Fruit fly (Drosophila melanogaster) whole organism, embryonic: Measurements from ENCODE around the gene mmd.

Source experiments
- ATbp ChIP-seq: fragments of 200-800 bp; sonication (Bioruptor generic); optimal IDR thresholded peaks from 2 replicates; lab custom pipeline; 2017; ENCODE audit warnings: missing biosample characterization, mild to moderate bottlenecking, missing genetic modification characterization, missing genetic modification reagents
- BEAF-32 ChIP-seq: fragments of 200-800 bp; sonication (Bioruptor generic); optimal IDR thresholded peaks from 3 replicates; lab custom pipeline; 2017; ENCODE audit warnings: missing biosample characterization, missing genetic modification characterization, mild to moderate bottlenecking, moderate library complexity, missing genetic modification reagents
- C15 ChIP-seq: fragments of 200-800 bp; sonication (Bioruptor generic); IDR thresholded peaks from 3 replicates; pipeline ENCODE4 v1.3.6; 2022; ENCODE audit warnings: missing biosample characterization, missing genetic modification characterization
- CG10209 ChIP-seq: fragments of 200-800 bp; sonication (Bioruptor generic); optimal IDR thresholded peaks from 3 replicates; lab custom pipeline; 2017; ENCODE audit warnings: missing biosample characterization, mild to moderate bottlenecking, missing genetic modification characterization, missing genetic modification reagents
- CG10321 ChIP-seq: fragments of 200-800 bp; sonication (Bioruptor generic); IDR thresholded peaks from 2 replicates; pipeline ENCODE4 v1.3.6; 2022; ENCODE audit warnings: missing biosample characterization, missing genetic modification characterization
- CG10979 ChIP-seq: fragments of 200-800 bp; sonication (Bioruptor generic); optimal IDR thresholded peaks from 2 replicates; lab custom pipeline; 2018; ENCODE audit warnings: missing biosample characterization, mild to moderate bottlenecking, missing genetic modification characterization, moderate library complexity
- CG11456 ChIP-seq: fragments of 200-800 bp; sonication (Bioruptor generic); IDR thresholded peaks from 3 replicates; pipeline ENCODE4 v1.3.6; 2022; ENCODE audit warnings: missing biosample characterization, missing genetic modification characterization
- CG12769 ChIP-seq: fragments of 200-800 bp; sonication (Bioruptor generic); optimal IDR thresholded peaks from 2 replicates; lab custom pipeline; 2019; ENCODE audit warnings: missing biosample characterization, mild to moderate bottlenecking, missing genetic modification characterization, moderate library complexity
- CG12942 ChIP-seq: fragments of 200-800 bp; sonication (Bioruptor generic); optimal IDR thresholded peaks from 3 replicates; lab custom pipeline; 2016; ENCODE audit warnings: missing biosample characterization, missing genetic modification characterization
- CG14667 ChIP-seq: fragments of 200-800 bp; sonication (Bioruptor generic); IDR thresholded peaks from 2 replicates; pipeline ENCODE4 v1.3.6; 2022; ENCODE audit warnings: missing biosample characterization, missing genetic modification characterization
- CG14710 ChIP-seq: fragments of 200-800 bp; sonication (Bioruptor generic); optimal IDR thresholded peaks from 3 replicates; lab custom pipeline; 2019; ENCODE audit warnings: missing biosample characterization, mild to moderate bottlenecking, missing genetic modification characterization, moderate library complexity
- CG17359 ChIP-seq: fragments of 200-800 bp; sonication (Bioruptor generic); optimal IDR thresholded peaks from 3 replicates; lab custom pipeline; 2018; ENCODE audit warnings: missing biosample characterization, mild to moderate bottlenecking, missing genetic modification characterization, moderate library complexity
- CG17361 ChIP-seq: fragments of 200-800 bp; sonication (Bioruptor generic); IDR thresholded peaks from 3 replicates; pipeline ENCODE4 v1.3.6; 2022; ENCODE audit warnings: missing biosample characterization, missing genetic modification characterization
- CG17802 ChIP-seq: fragments of 200-800 bp; sonication (Bioruptor generic); optimal IDR thresholded peaks from 2 replicates; lab custom pipeline; 2018; ENCODE audit warnings: missing biosample characterization, mild to moderate bottlenecking, missing genetic modification characterization, moderate library complexity
- CG18619 ChIP-seq: fragments of 200-800 bp; sonication (Bioruptor generic); optimal IDR thresholded peaks from 3 replicates; lab custom pipeline; 2017; ENCODE audit warnings: missing biosample characterization, mild to moderate bottlenecking, missing genetic modification characterization
- CG2199 ChIP-seq: fragments of 200-800 bp; sonication (Bioruptor generic); IDR thresholded peaks from 3 replicates; pipeline ENCODE4 v1.3.6; 2022; ENCODE audit warnings: missing biosample characterization, missing genetic modification characterization
- CG2712 ChIP-seq: fragments of 200-800 bp; optimal IDR thresholded peaks from 3 replicates; lab custom pipeline; 2019; ENCODE audit warnings: missing biosample characterization, mild to moderate bottlenecking, missing genetic modification characterization, moderate library complexity
- CG3065 ChIP-seq: fragments of 200-800 bp; sonication (Bioruptor generic); optimal IDR thresholded peaks from 2 replicates; lab custom pipeline; 2016; ENCODE audit warnings: missing biosample characterization, missing genetic modification characterization
- CG3847 ChIP-seq: fragments of 200-800 bp; sonication (Bioruptor generic); IDR thresholded peaks from 2 replicates; pipeline ENCODE4 v1.3.6; 2022; ENCODE audit warnings: missing biosample characterization, missing genetic modification characterization
- CG5180 ChIP-seq: fragments of 200-800 bp; sonication (Bioruptor generic); optimal IDR thresholded peaks from 3 replicates; lab custom pipeline; 2017; ENCODE audit warnings: missing biosample characterization, missing genetic modification characterization, mild to moderate bottlenecking, moderate library complexity, missing genetic modification reagents
- CG6683 ChIP-seq: fragments of 200-800 bp; sonication (Bioruptor generic); optimal IDR thresholded peaks from 2 replicates; lab custom pipeline; 2017; ENCODE audit warnings: missing biosample characterization, mild to moderate bottlenecking, missing genetic modification characterization, missing genetic modification reagents
- CG8089 ChIP-seq: fragments of 200-800 bp; sonication (Bioruptor generic); optimal IDR thresholded peaks from 3 replicates; lab custom pipeline; 2016; ENCODE audit warnings: missing biosample characterization, missing genetic modification characterization
- CG9797 ChIP-seq: fragments of 200-800 bp; sonication (Bioruptor generic); optimal IDR thresholded peaks from 3 replicates; lab custom pipeline; 2018; ENCODE audit warnings: missing biosample characterization, mild to moderate bottlenecking, missing genetic modification characterization
- Dip3 ChIP-seq: fragments of 200-800 bp; sonication (Bioruptor generic); optimal IDR thresholded peaks from 3 replicates; lab custom pipeline; 2016; ENCODE audit warnings: missing biosample characterization, missing genetic modification characterization
- Dll ChIP-seq: fragments of 200-800 bp; sonication (Bioruptor generic); IDR thresholded peaks from 4 replicates; pipeline ENCODE4 v1.3.6; 2022; ENCODE audit warnings: missing biosample characterization, missing genetic modification characterization; ENCODE audit not compliant: partially characterized antibody
- HmgZ ChIP-seq: fragments of 200-800 bp; sonication (Bioruptor generic); optimal IDR thresholded peaks from 2 replicates; lab custom pipeline; 2018; ENCODE audit warnings: missing biosample characterization, mild to moderate bottlenecking, missing genetic modification characterization
- Mad ChIP-seq: fragments of 200-800 bp; sonication (Bioruptor generic); optimal IDR thresholded peaks from 2 replicates; lab custom pipeline; 2016; ENCODE audit warnings: missing biosample characterization, missing genetic modification characterization
- Max ChIP-seq: fragments of 200-800 bp; sonication (Bioruptor generic); optimal IDR thresholded peaks from 2 replicates; lab custom pipeline; 2016; ENCODE audit warnings: missing biosample characterization, mild to moderate bottlenecking, missing genetic modification characterization
- NC2α ChIP-seq: fragments of 200-800 bp; sonication (Bioruptor generic); optimal IDR thresholded peaks from 2 replicates; lab custom pipeline; 2016; ENCODE audit warnings: missing biosample characterization, missing genetic modification characterization
- Sin3A ChIP-seq: fragments of >200 bp; optimal IDR thresholded peaks from 2 replicates; lab custom pipeline; 2018
- Sox102F ChIP-seq: fragments of 200-800 bp; sonication (Bioruptor generic); optimal IDR thresholded peaks from 2 replicates; lab custom pipeline; 2018; ENCODE audit warnings: missing biosample characterization, mild to moderate bottlenecking, missing genetic modification characterization, moderate library complexity
- aop ChIP-seq: fragments of 200-800 bp; sonication (Bioruptor generic); IDR thresholded peaks from 2 replicates; pipeline ENCODE4 v1.3.6; 2022; ENCODE audit warnings: missing biosample characterization, missing genetic modification characterization
- ato ChIP-seq: fragments of 200-800 bp; sonication (Bioruptor generic); IDR thresholded peaks from 2 replicates; pipeline ENCODE4 v1.3.6; 2022; ENCODE audit warnings: missing biosample characterization, missing genetic modification characterization; ENCODE audit not compliant: partially characterized antibody
- cato ChIP-seq: fragments of 200-800 bp; sonication (Bioruptor generic); optimal IDR thresholded peaks from 2 replicates; lab custom pipeline; 2016; ENCODE audit warnings: missing biosample characterization, missing genetic modification characterization, borderline replicate concordance
- chn ChIP-seq: fragments of 200-800 bp; sonication (Bioruptor generic); optimal IDR thresholded peaks from 2 replicates; lab custom pipeline; 2016; ENCODE audit warnings: missing biosample characterization, missing genetic modification characterization
- emc ChIP-seq: fragments of 200-800 bp; sonication (Bioruptor generic); optimal IDR thresholded peaks from 2 replicates; lab custom pipeline; 2016; ENCODE audit warnings: missing biosample characterization, missing genetic modification characterization
- fu2 ChIP-seq: fragments of 200-800 bp; sonication (Bioruptor generic); optimal IDR thresholded peaks from 2 replicates; lab custom pipeline; 2016; ENCODE audit warnings: missing biosample characterization, missing genetic modification characterization
- gcm2 ChIP-seq: fragments of 200-800 bp; sonication (Bioruptor generic); optimal IDR thresholded peaks from 2 replicates; lab custom pipeline; 2016; ENCODE audit warnings: missing biosample characterization, missing genetic modification characterization
- lola ChIP-seq, 3 experiments: fragments of >200 bp in 2 of 3; fragments of 200-800 bp in 1 of 3; sonication (Bioruptor generic) in 1 of 3; optimal IDR thresholded peaks; 2 replicates each; lab custom pipeline; 2017 to 2019; ENCODE audit warnings: missing biosample characterization in 3 of 3, missing genetic modification characterization in 3 of 3, mild to moderate bottlenecking in 1 of 3, moderate library complexity in 1 of 3
- lov ChIP-seq, 2 experiments: fragments of 200-800 bp in 1 of 2; fragments of >200 bp in 1 of 2; sonication (Bioruptor generic) in 1 of 2; IDR thresholded peaks in 1 of 2; optimal IDR thresholded peaks in 1 of 2; 2 replicates in 1 of 2; 3 replicates in 1 of 2; pipeline versions ENCODE4 v1.3.6 to Lab custom; 2017 to 2022; ENCODE audit warnings: missing biosample characterization in 1 of 2, missing genetic modification characterization in 1 of 2
- odd ChIP-seq: fragments of 200-800 bp; sonication (Bioruptor generic); optimal IDR thresholded peaks from 2 replicates; lab custom pipeline; 2017; ENCODE audit warnings: missing biosample characterization, mild to moderate bottlenecking, missing genetic modification characterization
- pzg ChIP-seq: fragments of 200-800 bp; sonication (Bioruptor generic); optimal IDR thresholded peaks from 3 replicates; lab custom pipeline; 2018; ENCODE audit warnings: missing biosample characterization, mild to moderate bottlenecking, missing genetic modification characterization, moderate library complexity
- sc ChIP-seq, 3 experiments: fragments of >200 bp in 2 of 3; fragments of 200-800 bp in 1 of 3; sonication (Bioruptor generic) in 1 of 3; optimal IDR thresholded peaks; 2 replicates in 2 of 3; 3 replicates in 1 of 3; lab custom pipeline; 2017; ENCODE audit warnings: mild to moderate bottlenecking in 1 of 3, missing biosample characterization in 1 of 3, missing genetic modification characterization in 1 of 3, missing genetic modification reagents in 1 of 3
- sim ChIP-seq: fragments of 200-800 bp; sonication (Bioruptor generic); IDR thresholded peaks from 2 replicates; pipeline ENCODE4 v1.3.6; 2022; ENCODE audit warnings: missing biosample characterization, missing genetic modification characterization
- sob ChIP-seq: fragments of 200-800 bp; sonication (Bioruptor generic); IDR thresholded peaks from 2 replicates; pipeline ENCODE4 v1.3.6; 2022; ENCODE audit warnings: missing biosample characterization, missing genetic modification characterization
- sqz ChIP-seq: fragments of 200-800 bp; sonication (Bioruptor generic); optimal IDR thresholded peaks from 3 replicates; lab custom pipeline; 2018; ENCODE audit warnings: missing biosample characterization, mild to moderate bottlenecking, missing genetic modification characterization
- unpg ChIP-seq: fragments of 200-800 bp; sonication (Bioruptor generic); optimal IDR thresholded peaks from 3 replicates; lab custom pipeline; 2018; ENCODE audit warnings: missing biosample characterization, mild to moderate bottlenecking, missing genetic modification characterization, moderate library complexity
- usp ChIP-seq: fragments of >200 bp; optimal IDR thresholded peaks from 2 replicates; lab custom pipeline; 2017; ENCODE audit warnings: missing biosample characterization, missing genetic modification characterization
- zen2 ChIP-seq: fragments of 200-800 bp; sonication (Bioruptor generic); IDR thresholded peaks from 3 replicates; pipeline ENCODE4 v1.3.6; 2022; ENCODE audit warnings: missing biosample characterization, missing genetic modification characterization; ENCODE audit not compliant: partially characterized antibody

The mmd gene

DNA sequence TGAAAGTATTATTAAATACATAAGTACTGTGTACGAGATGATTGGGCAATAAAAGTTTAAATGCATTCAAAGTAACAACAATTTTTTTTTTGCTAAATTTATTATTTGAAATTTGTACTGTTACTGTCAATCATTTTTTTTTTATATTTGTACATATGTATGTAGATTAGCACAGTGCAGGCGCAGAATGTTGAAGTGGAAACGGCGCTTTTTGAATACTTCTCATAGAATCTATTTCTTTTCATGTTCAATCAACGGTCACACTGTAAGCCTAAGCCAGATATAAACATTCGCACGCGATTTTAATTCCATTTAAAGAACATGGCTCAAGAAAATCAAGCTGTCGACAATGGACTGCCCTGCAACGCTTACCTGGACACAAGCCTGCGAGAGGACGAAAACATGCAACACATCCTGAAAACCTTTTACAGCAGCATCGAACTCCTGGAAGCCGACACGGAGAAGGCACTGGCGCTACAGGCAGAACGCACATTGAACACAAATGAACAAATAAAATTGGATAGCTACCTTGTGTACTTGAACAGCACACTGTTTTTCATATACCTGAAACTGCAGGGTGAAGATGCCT, 28.1 kb downstream of the mmd start, which contains the start of gene Rrp47 (continued):
- TF ChIP-seq ato (GFP tag; lab: Robert Waterston, UW) (no peak), CG3847 (GFP tag; lab: Robert Waterston, UW) (no peak), Dll (no peak), sob (GFP tag; lab: Robert Waterston, UW) (no peak), CG14710 (tag; lab: Kevin White, UChicago) (peak; percentile 6), aop (GFP tag; lab: Robert Waterston, UW) (no peak), sc (optimal IDR thresholded peaks at IDR 0.05; lab: Kevin White, UChicago) (no peak), sc (GFP tag; optimal IDR thresholded peaks at IDR 0.05; lab: Kevin White, UChicago) (no peak), lov (optimal IDR thresholded peaks at IDR 0.05; lab: Kevin White, UChicago) (no peak), lov (GFP tag; IDR thresholded peaks at IDR 0.05; lab: Robert Waterston, UW) (no peak), CG2712 (tag; lab: Kevin White, UChicago) (peak; percentile 13), usp (GFP tag; lab: Kevin White, UChicago) (no peak), Sin3A (no peak), CG9797 (GFP tag; lab: Kevin White, UChicago) (peak; percentile 57), Mad (no peak), CG11456 (GFP tag; lab: Robert Waterston, UW) (no peak), CG10209 (GFP tag; lab: Kevin White, UChicago) (no peak), odd (GFP tag; lab: Kevin White, UChicago) (no peak), sim (no peak), emc (GFP tag; lab: Kevin White, UChicago) (no peak), gcm2 (GFP tag; lab: Kevin White, UChicago) (no peak), CG10979 (tag; lab: Kevin White, UChicago) (no peak), unpg (GFP tag; lab: Kevin White, UChicago) (no peak), CG17361 (GFP tag; lab: Robert Waterston, UW) (no peak), Dip3 (GFP tag; lab: Kevin White, UChicago) (no peak), CG17802 (tag; lab: Kevin White, UChicago) (peak; percentile 86), Max (GFP tag; lab: Kevin White, UChicago) (no peak), fu2 (GFP tag; lab: Kevin White, UChicago) (no peak), CG2199 (GFP tag; lab: Robert Waterston, UW) (no peak), CG18619 (GFP tag; lab: Kevin White, UChicago) (no peak), cato (no peak), CG6683 (GFP tag; lab: Kevin White, UChicago) (no peak), lola (GFP tag; optimal IDR thresholded peaks at IDR 0.05; lab: Kevin White, UChicago) (peak in 1 of 3 experiments; percentile 29), C15 (GFP tag; lab: Robert Waterston, UW) (no peak), ATbp (no peak), CG5180 (GFP tag; lab: Kevin White, UChicago) (no peak), CG12769 (tag; lab: Kevin White, UChicago) (no peak), pzg (GFP tag; lab: Kevin White, UChicago) (peak; percentile 52), chn (GFP tag; lab: Kevin White, UChicago) (no peak), sqz (GFP tag; lab: Kevin White, UChicago) (peak; percentile 32), Sox102F (GFP tag; lab: Kevin White, UChicago) (no peak), CG12942 (no peak), CG3065 (GFP tag; lab: Kevin White, UChicago) (no peak), CG10321 (GFP tag; lab: Robert Waterston, UW) (no peak), zen2 (GFP tag; lab: Robert Waterston, UW) (no peak), HmgZ (tag; lab: Kevin White, UChicago) (peak; percentile 10), CG17359 (tag; lab: Kevin White, UChicago) (peak; percentile 62), CG14667 (GFP tag; lab: Robert Waterston, UW) (no peak), NC2α (no peak), BEAF-32 (GFP tag; lab: Kevin White, UChicago) (peak; percentile 31), CG8089 (GFP tag; lab: Kevin White, UChicago) (no peak)
